Worm (Caenorhabditis elegans) whole organism, young adult: Measurements from ENCODE around the gene F12E12.6.

Source experiments
- D2030.7 ChIP-seq: fragments of 200-800 bp; sonication (Bioruptor generic); IDR thresholded peaks from 2 replicates; pipeline ENCODE4 v1.3.6; 2022; ENCODE audit warnings: missing genetic modification reagents, missing genetic modification characterization, missing compliant biosample characterization
- Y53F4B.3 ChIP-seq: fragments of 200-800 bp; sonication (Bioruptor generic); IDR thresholded peaks from 2 replicates; pipeline ENCODE4 v1.3.6; 2022; ENCODE audit warnings: missing genetic modification reagents, missing genetic modification characterization, missing compliant biosample characterization
- ama-1 ChIP-seq, 3 experiments: fragments of 150-350 bp in 1 of 3; sonication (generic microtip) in 2 of 3; optimal IDR thresholded peaks; 2 replicates each; lab custom pipeline; 2014 to 2018; ENCODE audit warnings: missing biosample characterization in 2 of 3, missing genetic modification characterization in 2 of 3, missing genetic modification reagents in 2 of 3
- fkh-3 ChIP-seq: sonication (generic microtip); optimal IDR thresholded peaks from 2 replicates; lab custom pipeline; 2016; ENCODE audit warnings: mild to moderate bottlenecking, missing genetic modification characterization, missing compliant biosample characterization
- somi-1 ChIP-seq: fragments of 200-800 bp; sonication (Bioruptor generic); optimal IDR thresholded peaks from 2 replicates; lab custom pipeline; 2018; ENCODE audit warnings: mild to moderate bottlenecking, missing genetic modification characterization, missing compliant biosample characterization

DNA sequence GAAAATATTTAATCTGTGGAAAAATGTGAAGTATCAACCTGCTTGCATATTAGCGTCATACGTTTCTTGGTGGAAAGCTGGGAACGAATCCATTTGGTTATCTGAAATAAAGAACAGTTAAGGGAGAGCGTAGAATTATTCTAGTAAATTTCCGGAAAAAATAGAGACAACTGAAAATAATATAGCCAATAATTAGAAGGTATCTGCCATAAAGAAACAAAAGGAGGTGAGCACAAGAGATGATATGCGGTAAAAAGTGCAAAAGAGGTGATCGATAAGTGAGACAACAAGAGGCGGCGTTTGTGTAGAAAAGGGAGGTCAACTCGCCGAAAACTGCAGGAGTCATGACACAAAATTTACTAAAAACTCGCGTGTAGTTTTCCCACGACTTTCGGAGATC lies 42.7 kb upstream of the F12E12.6 start, which contains the start of gene T24E12.11:
- TF ChIP-seq D2030.7 (GFP tag; lab: Robert Waterston, UW) (no peak), somi-1 (GFP tag; lab: Kevin White, UChicago) (no peak), ama-1 (optimal IDR thresholded peaks at IDR 0.05; lab: Kevin White, UChicago) (no peak), ama-1 (GFP tag; optimal IDR thresholded peaks at IDR 0.05; lab: Kevin White, UChicago) (no peak), Y53F4B.3 (GFP tag; lab: Robert Waterston, UW) (no peak), fkh-3 (tag; lab: Kevin White, UChicago) (no peak)
